Fruit fly (Drosophila melanogaster): ENCODE measurements around the gene crb.

DNA sequence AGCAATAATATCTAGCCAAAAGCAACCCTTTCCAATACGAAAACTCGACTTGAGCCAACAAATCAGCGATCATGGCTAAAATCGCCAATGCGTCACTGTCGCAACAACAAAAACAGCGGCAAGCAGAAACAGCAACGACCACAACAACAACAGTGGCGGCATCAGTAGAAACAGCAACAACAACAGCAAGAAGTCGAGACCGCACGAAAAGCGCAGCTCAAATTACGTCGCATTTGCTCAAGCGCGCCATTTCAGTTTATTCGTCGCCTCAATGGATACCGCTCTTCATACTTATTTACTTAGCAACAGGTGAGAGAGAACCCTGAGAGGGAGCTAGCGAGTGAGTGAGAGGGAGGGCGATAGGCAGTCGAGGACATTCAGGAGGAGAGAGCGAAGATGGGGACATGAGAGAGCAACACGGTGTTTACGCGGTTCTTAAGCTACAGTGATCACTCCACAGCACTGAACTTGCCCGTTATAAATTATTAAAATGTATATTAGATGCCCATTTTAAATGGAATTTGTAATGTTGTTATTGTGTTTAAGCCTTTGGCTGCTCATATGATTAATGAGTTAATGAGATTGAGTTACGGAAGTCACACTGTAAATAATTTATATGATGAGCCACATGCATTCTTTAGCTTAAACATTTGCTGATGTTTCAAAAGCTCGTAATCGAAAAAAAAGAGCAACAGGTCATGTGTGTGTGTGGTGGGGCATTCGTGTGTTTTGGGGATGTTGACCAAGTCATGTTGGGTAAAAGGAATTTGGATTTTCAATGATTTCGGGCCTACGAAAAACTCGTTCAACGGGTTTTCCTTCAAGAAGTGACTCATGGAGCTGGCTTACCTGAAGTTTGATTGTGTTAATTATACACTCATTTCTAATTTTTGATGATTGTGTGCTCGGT, 933 bp downstream of the crb start:
- no peak for TF ChIP-seq insv (optimal IDR thresholded peaks at IDR 0.05)
- TF ChIP-seq Myc (optimal IDR thresholded peaks at IDR 0.05), result no peak
- no peak for TF ChIP-seq h (optimal IDR thresholded peaks at IDR 0.05)

All from Kc167 (cell line).